Worm (Caenorhabditis elegans): ENCODE data around the gene dhhc-14.

- no peak for TF ChIP-seq T22C8.4 (GFP tag; IDR thresholded peaks at IDR 0.05)
- no peak for TF ChIP-seq flt-1 (GFP tag; IDR thresholded peaks at IDR 0.05)
- TF ChIP-seq med-1 (GFP tag; optimal IDR thresholded peaks at IDR 0.05; ENCODE audit: insufficient read depth): no peak
Observed at ce11 chrX:8598491-8598890, 46.4 kb downstream of the dhhc-14 start.

Measured in whole organism, midembryonic.